Worm (Caenorhabditis elegans): ENCODE measurements around the gene F55A11.11.

Gene F55A11.11

DNA sequence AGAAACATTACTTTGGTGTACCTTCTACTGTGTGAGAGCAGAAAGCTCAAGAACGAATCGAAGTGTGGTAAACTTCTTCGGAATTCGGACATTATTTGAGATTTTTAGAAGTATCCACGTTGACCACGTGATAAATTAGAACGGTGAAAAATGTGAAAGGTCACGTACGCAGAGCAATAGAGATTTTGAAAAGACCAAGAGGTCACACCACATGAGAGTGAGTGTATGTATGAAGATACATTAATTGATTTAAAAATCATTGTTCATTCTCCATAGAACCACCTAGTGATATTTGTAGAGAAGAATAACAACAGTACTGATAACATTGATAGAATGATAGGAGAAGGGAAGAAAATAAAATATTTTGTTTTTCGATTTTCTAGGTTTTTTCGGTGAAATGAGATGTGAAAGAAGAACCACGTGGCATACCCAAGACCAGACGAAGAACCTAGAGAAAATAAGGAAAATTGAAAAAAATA is 39.6 kb downstream of the F55A11.11 start, which contains the start of gene pyc-1:
Gene pyc-1, minus strand, starts transcription at position 69 of the 479 bp plus-strand sequence.
- no peak for TF ChIP-seq daf-12 (tag; optimal IDR thresholded peaks at IDR 0.05)
- no peak for TF ChIP-seq nhr-23 (tag; optimal IDR thresholded peaks at IDR 0.05)
- no peak for TF ChIP-seq skn-1 (tag; optimal IDR thresholded peaks at IDR 0.05)
- no peak for TF ChIP-seq nhr-77 (tag; optimal IDR thresholded peaks at IDR 0.05)
- peak; percentile 77 for TF ChIP-seq pha-4 (tag; optimal IDR thresholded peaks at IDR 0.05)
- no peak for TF ChIP-seq fos-1 (tag; optimal IDR thresholded peaks at IDR 0.05)
- TF ChIP-seq nhr-76 (tag; optimal IDR thresholded peaks at IDR 0.05): no peak
- TF ChIP-seq jun-1 (tag; optimal IDR thresholded peaks at IDR 0.05): peak; percentile 56
- TF ChIP-seq nfya-1 (tag; optimal IDR thresholded peaks at IDR 0.05; ENCODE audit: insufficient read depth): peak; percentile 30
- TF ChIP-seq pqm-1 (tag; optimal IDR thresholded peaks at IDR 0.05): peak; percentile 74
- peak; percentile 15 for TF ChIP-seq lin-39 (tag; optimal IDR thresholded peaks at IDR 0.05)
- peak; percentile 59 for TF ChIP-seq ama-1 (optimal IDR thresholded peaks at IDR 0.05)
- no peak for TF ChIP-seq nhr-12 (tag; optimal IDR thresholded peaks at IDR 0.05)
- peak; percentile 71 for TF ChIP-seq elt-2 (tag; optimal IDR thresholded peaks at IDR 0.05)
- TF ChIP-seq lsy-12 (tag; optimal IDR thresholded peaks at IDR 0.05): peak; percentile 19
- peak; percentile 7 for TF ChIP-seq ceh-28 (tag; optimal IDR thresholded peaks at IDR 0.05)

DNA sequence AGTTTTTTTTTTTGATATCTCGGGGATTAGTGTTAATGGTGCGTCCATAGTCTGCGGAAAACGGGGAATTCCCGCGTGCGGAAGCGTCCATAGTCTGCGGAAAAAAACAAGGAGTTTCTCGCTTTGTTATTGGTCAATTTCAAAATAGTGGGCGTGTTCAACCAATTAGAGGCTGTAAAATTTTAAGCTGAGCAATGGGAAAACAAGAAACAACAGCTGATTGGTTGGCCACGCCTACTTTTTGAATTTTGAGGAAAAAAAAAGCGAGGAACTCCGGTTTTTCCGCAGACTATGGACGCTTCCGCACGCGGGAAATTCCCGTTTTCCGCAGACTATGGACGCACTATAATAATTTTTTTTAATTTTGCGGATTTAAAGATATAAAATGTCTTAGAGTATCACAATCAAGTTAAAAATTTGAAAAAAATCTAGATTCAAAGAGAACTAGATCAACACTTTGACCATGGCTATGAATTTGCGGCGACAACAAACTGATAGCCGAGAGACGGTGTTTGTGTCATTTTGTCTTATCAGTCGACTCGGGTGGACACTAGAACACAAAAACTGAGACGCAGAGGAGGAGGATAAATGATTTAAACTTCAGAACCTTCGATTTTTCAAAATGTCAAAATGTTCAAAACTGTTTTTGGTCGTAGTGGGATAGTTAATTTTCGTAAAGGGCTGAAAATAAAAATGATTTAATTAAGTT is 40.3 kb downstream of the F55A11.11 start:
- TF ChIP-seq ama-1 (optimal IDR thresholded peaks at IDR 0.05) (peak; percentile 44), nfya-1 (tag; optimal IDR thresholded peaks at IDR 0.05; ENCODE audit: insufficient read depth) (peak; percentile 69), pha-4 (tag; optimal IDR thresholded peaks at IDR 0.05) (peak; percentile 7)

DNA sequence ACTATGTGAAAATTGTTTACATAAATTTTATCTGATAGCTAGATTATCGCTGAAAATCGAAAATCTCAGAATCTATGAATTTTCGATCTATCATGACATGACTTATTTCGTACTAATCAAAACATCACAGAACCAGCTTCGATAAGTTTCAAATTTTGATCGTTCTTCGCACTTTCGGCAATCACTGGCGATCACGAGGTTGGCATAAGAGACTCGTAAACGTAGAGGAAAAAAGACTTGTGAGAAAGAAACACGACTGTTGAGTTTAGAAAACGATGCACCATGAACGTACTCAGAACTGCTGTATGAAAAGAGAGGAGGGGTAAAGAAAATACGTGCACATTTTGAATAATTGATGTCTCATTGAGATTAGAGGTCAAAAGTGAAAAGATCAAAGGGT is 41.0 kb downstream of the F55A11.11 start:
- TF ChIP-seq ama-1 (optimal IDR thresholded peaks at IDR 0.05): peak; percentile 83
- TF ChIP-seq elt-1 (tag; optimal IDR thresholded peaks at IDR 0.05): peak; percentile 87
- TF ChIP-seq nhr-23 (tag; optimal IDR thresholded peaks at IDR 0.05): peak; percentile 75
- TF ChIP-seq zag-1 (tag; optimal IDR thresholded peaks at IDR 0.05): no peak
- TF ChIP-seq elt-2 (tag; optimal IDR thresholded peaks at IDR 0.05): peak; percentile 94
- peak; percentile 97 for TF ChIP-seq pqm-1 (tag; optimal IDR thresholded peaks at IDR 0.05)
- peak; percentile 78 for TF ChIP-seq nhr-25 (tag; optimal IDR thresholded peaks at IDR 0.05)
- TF ChIP-seq pha-4 (tag; optimal IDR thresholded peaks at IDR 0.05): peak; percentile 84
- TF ChIP-seq unc-62 (GFP tag; optimal IDR thresholded peaks at IDR 0.05): peak; percentile 54
- TF ChIP-seq eor-1 (tag; optimal IDR thresholded peaks at IDR 0.05): peak in 1 of 2 experiments; percentile 9
- TF ChIP-seq lin-15B (tag; optimal IDR thresholded peaks at IDR 0.05): peak; percentile 40
- peak; percentile 77 for TF ChIP-seq lin-39 (tag; optimal IDR thresholded peaks at IDR 0.05)
- no peak for TF ChIP-seq nhr-237 (tag; optimal IDR thresholded peaks at IDR 0.05)
- peak; percentile 69 for TF ChIP-seq jun-1 (tag; optimal IDR thresholded peaks at IDR 0.05)
- peak; percentile 25 for TF ChIP-seq R02D3.7 (tag; optimal IDR thresholded peaks at IDR 0.05)
- peak; percentile 12 for TF ChIP-seq snpc-4 (tag; optimal IDR thresholded peaks at IDR 0.05)
- no peak for TF ChIP-seq aly-2 (tag; optimal IDR thresholded peaks at IDR 0.05)
- peak; percentile 65 for TF ChIP-seq lsy-12 (tag; optimal IDR thresholded peaks at IDR 0.05)
- no peak for TF ChIP-seq egl-27 (tag; optimal IDR thresholded peaks at IDR 0.05)
- no peak for TF ChIP-seq ceh-82 (tag; optimal IDR thresholded peaks at IDR 0.05)
- TF ChIP-seq nhr-43 (tag; optimal IDR thresholded peaks at IDR 0.05; ENCODE audit: poor library complexity, severe bottlenecking): peak; percentile 75
- TF ChIP-seq elt-3 (tag; optimal IDR thresholded peaks at IDR 0.05): peak in 1 of 3 experiments; percentile 19
- TF ChIP-seq nfya-1 (tag; optimal IDR thresholded peaks at IDR 0.05; ENCODE audit: insufficient read depth): peak; percentile 85
- no peak for TF ChIP-seq unc-39 (tag; optimal IDR thresholded peaks at IDR 0.05)
- peak; percentile 17 for TF ChIP-seq ztf-4 (tag; optimal IDR thresholded peaks at IDR 0.05)
- peak; percentile 9 for TF ChIP-seq mml-1 (tag; optimal IDR thresholded peaks at IDR 0.05)
- peak; percentile 67 for TF ChIP-seq nhr-11 (tag; optimal IDR thresholded peaks at IDR 0.05)

DNA sequence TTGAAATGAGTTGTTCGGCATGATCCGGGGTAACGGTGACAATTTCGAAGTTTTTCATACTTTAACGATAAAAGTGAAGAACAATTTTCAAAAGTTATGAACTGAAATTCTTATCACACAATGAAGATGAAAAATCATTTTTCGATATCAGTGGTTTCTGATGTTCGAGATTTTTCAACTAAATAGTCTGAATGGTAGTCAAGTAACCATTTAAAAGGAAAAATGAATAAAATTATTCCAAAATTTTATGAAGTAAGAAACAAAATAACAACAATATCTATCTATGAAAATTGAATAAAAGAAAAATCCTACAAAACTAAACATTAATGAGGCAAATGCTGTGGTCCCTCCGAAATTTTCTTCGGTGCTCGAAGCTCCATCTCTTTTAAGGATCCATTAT is 42.7 kb downstream of the F55A11.11 start, which contains the start of gene D2023.4:
Gene D2023.4, minus strand, starts transcription at position 101 of the 400 bp plus-strand sequence.
- TF ChIP-seq mdl-1 (tag; optimal IDR thresholded peaks at IDR 0.05) (no peak), nhr-43 (tag; optimal IDR thresholded peaks at IDR 0.05; ENCODE audit: poor library complexity, severe bottlenecking) (no peak), elt-2 (tag; optimal IDR thresholded peaks at IDR 0.05) (peak; percentile 51), R02D3.7 (tag; optimal IDR thresholded peaks at IDR 0.05) (no peak)

Data from whole organism, L3 larva.